Fruit fly (Drosophila melanogaster) S2 (cell line): ENCODE data around the gene CG17549.

Experiments used
- CG8478 ChIP-seq: fragments of >200 bp; optimal IDR thresholded peaks from 2 replicates; lab custom pipeline; 2018
- CTCF ChIP-seq, 2 experiments: fragments of >200 bp; optimal IDR thresholded peaks; 2 replicates each; lab custom pipeline; 2018

dm6 chr2L:19406419-19406818 lies 16.5 kb upstream of the CG17549 start:
- no peak for TF ChIP-seq CTCF (optimal IDR thresholded peaks at IDR 0.05; lab: Kevin White, UChicago)
- TF ChIP-seq CG8478 (lab: Kevin White, UChicago): no peak
